Worm (Caenorhabditis elegans) whole organism, late embryonic: ENCODE measurements around the gene CC8.3.
A peak's percentile ranks its signal among the peaks of the same experiment; 100 is the strongest.

Source experiments
- C08G9.2 ChIP-seq: sonication (generic microtip); optimal IDR thresholded peaks from 2 replicates; lab custom pipeline; 2016; ENCODE audit warnings: mild to moderate bottlenecking, missing genetic modification characterization, moderate library complexity, missing compliant biosample characterization
- C38D4.7 ChIP-seq: fragments of 200-800 bp; sonication (Bioruptor generic); optimal IDR thresholded peaks from 2 replicates; lab custom pipeline; 2018; ENCODE audit warnings: mild to moderate bottlenecking, missing genetic modification characterization, moderate library complexity, missing compliant biosample characterization
- K09A11.1 ChIP-seq: sonication (generic microtip); optimal IDR thresholded peaks from 2 replicates; lab custom pipeline; 2017; ENCODE audit warnings: antibody characterized with exemption, mild to moderate bottlenecking, missing genetic modification characterization, missing compliant biosample characterization; ENCODE audit not compliant: insufficient read depth
- T23F11.4 ChIP-seq: fragments of 200-800 bp; sonication (Bioruptor generic); optimal IDR thresholded peaks from 2 replicates; lab custom pipeline; 2018; ENCODE audit warnings: mild to moderate bottlenecking, missing genetic modification characterization, missing compliant biosample characterization
- Y22D7AL.16 ChIP-seq: sonication (generic microtip); optimal IDR thresholded peaks from 2 replicates; lab custom pipeline; 2016; ENCODE audit warnings: missing genetic modification characterization, missing compliant biosample characterization
- ahr-1 ChIP-seq: sonication (generic microtip); optimal IDR thresholded peaks from 2 replicates; lab custom pipeline; 2016; ENCODE audit warnings: missing genetic modification characterization, missing compliant biosample characterization
- ceh-14 ChIP-seq: sonication (generic microtip); optimal IDR thresholded peaks from 2 replicates; lab custom pipeline; 2016; ENCODE audit warnings: missing genotype, missing genetic modification characterization, missing compliant biosample characterization
- ceh-18 ChIP-seq: sonication (generic microtip); optimal IDR thresholded peaks from 2 replicates; lab custom pipeline; 2016; ENCODE audit warnings: missing genetic modification characterization, missing compliant biosample characterization
- ceh-19 ChIP-seq: fragments of 200-800 bp; sonication (Bioruptor generic); optimal IDR thresholded peaks from 2 replicates; lab custom pipeline; 2018; ENCODE audit warnings: mild to moderate bottlenecking, missing genetic modification characterization, missing compliant biosample characterization
- ceh-2 ChIP-seq: sonication (generic microtip); optimal IDR thresholded peaks from 2 replicates; lab custom pipeline; 2016; ENCODE audit warnings: missing genotype, missing genetic modification characterization, missing compliant biosample characterization
- ceh-22 ChIP-seq: sonication (generic microtip); optimal IDR thresholded peaks from 2 replicates; lab custom pipeline; 2017; ENCODE audit warnings: missing biosample characterization, missing genetic modification characterization
- ceh-24 ChIP-seq: sonication (generic microtip); optimal IDR thresholded peaks from 2 replicates; lab custom pipeline; 2016; ENCODE audit warnings: mild to moderate bottlenecking, missing genetic modification characterization, missing compliant biosample characterization
- ceh-31 ChIP-seq: sonication (generic microtip); optimal IDR thresholded peaks from 2 replicates; lab custom pipeline; 2016; ENCODE audit warnings: missing genetic modification characterization, missing compliant biosample characterization
- ceh-48 ChIP-seq: sonication (generic microtip); optimal IDR thresholded peaks from 2 replicates; lab custom pipeline; 2016; ENCODE audit warnings: missing genetic modification characterization, inconsistent platforms, missing compliant biosample characterization
- ceh-9 ChIP-seq: sonication (generic microtip); optimal IDR thresholded peaks from 2 replicates; lab custom pipeline; 2016; ENCODE audit warnings: mild to moderate bottlenecking, missing genetic modification characterization, inconsistent platforms, missing compliant biosample characterization
- dve-1 ChIP-seq: sonication (generic microtip); optimal IDR thresholded peaks from 2 replicates; lab custom pipeline; 2017; ENCODE audit warnings: antibody characterized with exemption, mild to moderate bottlenecking, missing genetic modification characterization, missing compliant biosample characterization
- elt-4 ChIP-seq: sonication (generic microtip); optimal IDR thresholded peaks from 2 replicates; lab custom pipeline; 2016; ENCODE audit warnings: missing genetic modification characterization, missing compliant biosample characterization
- fkh-6 ChIP-seq: sonication (generic microtip); optimal IDR thresholded peaks from 2 replicates; lab custom pipeline; 2016; ENCODE audit warnings: missing genetic modification characterization, missing compliant biosample characterization
- gmeb-2 ChIP-seq: sonication (generic microtip); optimal IDR thresholded peaks from 2 replicates; lab custom pipeline; 2016; ENCODE audit warnings: missing genetic modification characterization, inconsistent platforms, missing compliant biosample characterization
- hlh-13 ChIP-seq: fragments of 200-800 bp; sonication (Bioruptor generic); optimal IDR thresholded peaks from 2 replicates; lab custom pipeline; 2018; ENCODE audit warnings: mild to moderate bottlenecking, missing genetic modification characterization, missing compliant biosample characterization
- hlh-6 ChIP-seq: sonication (generic microtip); optimal IDR thresholded peaks from 2 replicates; lab custom pipeline; 2016; ENCODE audit warnings: missing genotype, missing genetic modification characterization, missing compliant biosample characterization
- lin-11 ChIP-seq: fragments of 200-800 bp; sonication (Bioruptor generic); optimal IDR thresholded peaks from 2 replicates; lab custom pipeline; 2018; ENCODE audit warnings: mild to moderate bottlenecking, missing genetic modification characterization, missing compliant biosample characterization
- mec-3 ChIP-seq: sonication (generic microtip); optimal IDR thresholded peaks from 2 replicates; lab custom pipeline; 2016; ENCODE audit warnings: borderline replicate concordance, missing genetic modification characterization, missing compliant biosample characterization
- nhr-11 ChIP-seq: fragments of 150-350 bp; optimal IDR thresholded peaks from 2 replicates; lab custom pipeline; 2014; ENCODE audit warnings: missing biosample characterization, missing genetic modification characterization
- nhr-232 ChIP-seq: sonication (generic microtip); optimal IDR thresholded peaks from 2 replicates; lab custom pipeline; 2016; ENCODE audit warnings: missing genetic modification characterization, missing compliant biosample characterization
- odd-2 ChIP-seq: sonication (generic microtip); optimal IDR thresholded peaks from 2 replicates; lab custom pipeline; 2017; ENCODE audit warnings: antibody characterized with exemption, mild to moderate bottlenecking, missing genetic modification characterization, missing compliant biosample characterization
- pag-3 ChIP-seq: sonication (generic microtip); optimal IDR thresholded peaks from 2 replicates; lab custom pipeline; 2016; ENCODE audit warnings: missing compliant biosample characterization, missing genetic modification characterization, borderline replicate concordance
- pat-9 ChIP-seq: fragments of 200-800 bp; sonication (Bioruptor generic); optimal IDR thresholded peaks from 2 replicates; lab custom pipeline; 2018; ENCODE audit warnings: mild to moderate bottlenecking, missing genetic modification characterization, moderate library complexity, missing compliant biosample characterization
- pax-1 ChIP-seq: fragments of 150-350 bp; optimal IDR thresholded peaks from 2 replicates; lab custom pipeline; 2014; ENCODE audit warnings: missing biosample characterization, missing genetic modification characterization
- pros-1 ChIP-seq: fragments of 150-350 bp; optimal IDR thresholded peaks from 2 replicates; lab custom pipeline; 2014; ENCODE audit warnings: missing biosample characterization, missing genetic modification reagents, missing genetic modification characterization
- sdc-2 ChIP-seq: sonication (generic microtip); optimal IDR thresholded peaks from 2 replicates; lab custom pipeline; 2016; ENCODE audit warnings: missing genotype, missing genetic modification characterization, missing compliant biosample characterization
- sox-4 ChIP-seq: sonication (generic microtip); optimal IDR thresholded peaks from 2 replicates; lab custom pipeline; 2017; ENCODE audit warnings: mild to moderate bottlenecking, missing genetic modification characterization, inconsistent platforms, missing compliant biosample characterization
- syd-9 ChIP-seq: sonication (generic microtip); optimal IDR thresholded peaks from 2 replicates; lab custom pipeline; 2016; ENCODE audit warnings: mild to moderate bottlenecking, missing genetic modification characterization, moderate library complexity, missing compliant biosample characterization
- tbx-2 ChIP-seq: sonication (generic microtip); optimal IDR thresholded peaks from 2 replicates; lab custom pipeline; 2016; ENCODE audit warnings: missing genetic modification characterization, missing compliant biosample characterization
- unc-3 ChIP-seq, 2 experiments: fragments of 200-800 bp in 1 of 2; sonication (Bioruptor generic) in 1 of 2; sonication (generic microtip) in 1 of 2; conservative IDR thresholded peaks in 1 of 2; optimal IDR thresholded peaks in 1 of 2; 2 replicates each; pipeline versions ENCODE4 v1.3.6 to Lab custom; 2016 to 2022; ENCODE audit warnings: missing compliant biosample characterization in 2 of 2, missing genetic modification characterization in 2 of 2, missing genetic modification reagents in 1 of 2
- unc-42 ChIP-seq: sonication (generic microtip); optimal IDR thresholded peaks from 2 replicates; lab custom pipeline; 2016; ENCODE audit warnings: missing genotype, missing genetic modification characterization, missing compliant biosample characterization
- unc-55 ChIP-seq: sonication (generic microtip); optimal IDR thresholded peaks from 2 replicates; lab custom pipeline; 2017; ENCODE audit warnings: missing biosample characterization, missing genetic modification reagents, missing genetic modification characterization
- ztf-16 ChIP-seq: sonication (generic microtip); optimal IDR thresholded peaks from 2 replicates; lab custom pipeline; 2017; ENCODE audit warnings: missing genetic modification characterization, missing compliant biosample characterization

The CC8.3 gene

DNA sequence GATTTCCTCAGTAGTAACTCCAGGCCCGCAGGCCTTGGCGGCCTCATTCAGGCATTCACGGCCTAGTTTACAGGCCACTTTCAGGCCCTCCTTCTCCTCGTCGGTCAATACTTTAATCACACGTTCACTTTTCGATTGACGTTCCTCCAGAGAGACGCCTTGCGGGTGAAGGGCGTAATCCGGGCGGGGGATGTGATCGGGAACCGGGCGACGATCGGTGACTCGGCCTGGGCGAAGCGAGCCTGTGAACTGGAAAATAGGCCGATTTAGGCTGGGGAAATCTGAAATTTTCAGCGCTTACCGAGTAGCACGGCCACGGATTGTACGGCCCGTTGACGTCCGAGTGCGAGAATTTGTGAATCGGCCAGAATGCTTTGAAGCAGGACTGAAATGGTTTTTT is 44.2 kb upstream of the CC8.3 start:
- TF ChIP-seq ceh-19 (GFP tag; lab: Kevin White, UChicago) (no peak), unc-3 (GFP tag; conservative IDR thresholded peaks at IDR 0.05; lab: Robert Waterston, UW) (no peak), unc-3 (tag; optimal IDR thresholded peaks at IDR 0.05; lab: Kevin White, UChicago) (no peak), elt-4 (tag; lab: Kevin White, UChicago) (peak; percentile 32), C38D4.7 (no peak), Y22D7AL.16 (tag; lab: Kevin White, UChicago) (no peak), ahr-1 (no peak), ceh-48 (no peak), odd-2 (no peak), ceh-18 (tag; lab: Kevin White, UChicago) (no peak), pag-3 (no peak), gmeb-2 (tag; lab: Kevin White, UChicago) (no peak), sdc-2 (tag; lab: Kevin White, UChicago) (peak; percentile 12), ceh-2 (tag; lab: Kevin White, UChicago) (no peak), hlh-6 (tag; lab: Kevin White, UChicago) (peak; percentile 54)
- TF ChIP-seq, all 69 proteins: peak for 3

DNA sequence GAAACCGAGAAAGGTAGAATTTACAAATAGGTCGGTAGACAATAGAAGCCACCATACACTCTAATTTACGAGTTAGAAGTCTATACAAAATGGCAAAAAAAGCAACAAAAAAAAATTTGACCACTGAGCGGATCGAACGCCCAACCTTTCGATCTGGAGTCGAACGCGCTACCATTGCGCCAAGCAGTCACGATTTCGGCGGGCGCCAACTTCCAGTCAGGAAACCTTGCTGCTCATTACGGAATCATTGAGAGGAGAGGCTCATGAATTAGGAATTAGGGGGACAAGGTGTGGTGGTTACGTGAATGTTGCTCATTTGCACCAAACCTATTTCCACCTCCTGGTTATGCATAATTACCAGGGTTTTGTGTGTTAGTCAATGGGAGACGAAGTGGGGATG is 39.7 kb upstream of the CC8.3 start:
- TF ChIP-seq ceh-9, result no peak
- TF ChIP-seq nhr-232, result no peak
- peak; percentile 15 for TF ChIP-seq ceh-31
- TF ChIP-seq, all 69 proteins: peak for 1

DNA sequence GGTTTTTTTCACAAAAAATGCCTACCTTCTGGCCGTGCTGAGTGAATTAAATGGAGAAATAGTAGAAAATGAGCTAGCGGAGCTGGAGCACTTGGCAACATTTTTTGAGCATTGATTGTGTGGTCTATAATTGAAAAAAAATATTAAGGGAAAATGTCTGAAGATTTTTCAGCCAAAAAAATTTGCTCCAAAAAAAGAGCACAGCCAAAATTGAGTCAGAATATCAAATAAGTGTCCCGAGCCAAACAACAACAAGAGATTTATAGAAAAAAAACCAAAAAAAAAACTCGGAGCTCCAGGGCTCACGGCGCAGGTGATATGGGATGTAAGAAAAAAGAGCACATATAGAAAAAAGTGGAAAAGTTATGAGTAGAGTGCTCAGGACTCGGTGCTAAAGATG is 26.5 kb upstream of the CC8.3 start, which contains the start of gene fmil-1:
fmil-1 (minus strand) TSS at position 101 of the 400 bp plus-strand sequence.
- no peak for TF ChIP-seq pat-9 (tag; lab: Kevin White, UChicago)
- TF ChIP-seq unc-55 (GFP tag; lab: Kevin White, UChicago), result no peak
- TF ChIP-seq nhr-11 (tag; lab: Kevin White, UChicago), result no peak
- no peak for TF ChIP-seq hlh-13 (GFP tag; lab: Kevin White, UChicago)
- TF ChIP-seq Y22D7AL.16 (tag; lab: Kevin White, UChicago), result no peak
- no peak for TF ChIP-seq lin-11 (tag; lab: Kevin White, UChicago)
- no peak for TF ChIP-seq fkh-6 (tag; lab: Kevin White, UChicago)
- no peak for TF ChIP-seq mec-3 (tag; lab: Kevin White, UChicago)
- TF ChIP-seq ztf-16, result no peak
- no peak for TF ChIP-seq elt-4 (tag; lab: Kevin White, UChicago)
- no peak for TF ChIP-seq dve-1 (tag; lab: Kevin White, UChicago)

DNA sequence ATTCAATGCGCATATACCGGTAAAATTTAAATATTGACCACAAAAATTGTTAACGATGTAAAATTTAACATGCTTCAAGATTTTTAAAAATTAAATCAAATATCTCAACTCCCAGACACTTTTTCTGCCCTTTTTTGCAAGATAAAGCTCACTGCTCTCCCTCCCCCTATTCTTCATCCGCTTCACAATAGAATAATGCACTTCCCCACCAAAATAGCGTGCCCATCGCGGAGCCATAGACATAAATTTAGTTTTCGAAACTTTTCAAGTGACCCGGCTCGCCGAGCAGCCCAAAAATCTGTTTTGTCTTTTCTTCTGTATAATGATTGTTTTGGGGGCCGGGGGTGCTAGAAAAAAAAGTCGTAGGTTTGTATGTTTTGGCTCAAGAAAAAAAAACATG is 25.7 kb upstream of the CC8.3 start:
- TF ChIP-seq unc-42 (tag; lab: Kevin White, UChicago) (peak; percentile 82), tbx-2 (tag; lab: Kevin White, UChicago) (no peak)

DNA sequence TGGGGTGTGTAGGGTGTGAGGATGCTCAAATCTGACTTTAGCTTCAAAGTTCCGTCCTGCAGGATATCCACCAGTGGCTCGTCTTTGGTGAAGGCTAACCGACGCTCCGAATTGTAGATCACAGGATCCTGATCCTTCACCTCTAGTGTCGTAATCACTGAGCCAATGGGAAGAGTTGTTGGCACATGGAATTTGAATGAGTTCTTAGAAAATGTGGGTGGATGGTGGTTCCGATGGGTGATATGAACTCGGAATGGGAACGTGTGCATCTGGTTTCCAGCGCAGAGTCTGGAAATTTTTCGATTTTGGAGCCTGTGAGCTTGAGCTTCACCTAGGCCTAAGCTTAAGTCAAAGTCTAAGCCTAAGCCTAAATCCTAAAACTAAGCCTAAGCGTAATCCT is 24.5 kb upstream of the CC8.3 start:
- no peak for TF ChIP-seq ceh-14 (tag; lab: Kevin White, UChicago)
- no peak for TF ChIP-seq sdc-2 (tag; lab: Kevin White, UChicago)
- TF ChIP-seq C38D4.7, result no peak
- no peak for TF ChIP-seq K09A11.1 (tag; lab: Kevin White, UChicago)
- no peak for TF ChIP-seq C08G9.2
- no peak for TF ChIP-seq nhr-232
- TF ChIP-seq ceh-24 (tag; lab: Kevin White, UChicago), result no peak
- no peak for TF ChIP-seq pax-1 (tag; lab: Kevin White, UChicago)
- TF ChIP-seq T23F11.4, result no peak
- no peak for TF ChIP-seq ceh-22 (tag; lab: Kevin White, UChicago)
- TF ChIP-seq syd-9 (tag; lab: Kevin White, UChicago), result no peak
- no peak for TF ChIP-seq sox-4 (tag; lab: Kevin White, UChicago)
- TF ChIP-seq pros-1 (tag; lab: Kevin White, UChicago), result no peak
- no peak for TF ChIP-seq elt-4 (tag; lab: Kevin White, UChicago)
- no peak for TF ChIP-seq ceh-31
- no peak for TF ChIP-seq ceh-18 (tag; lab: Kevin White, UChicago)
- no peak for TF ChIP-seq ahr-1
- TF ChIP-seq lin-11 (tag; lab: Kevin White, UChicago), result no peak
- no peak for TF ChIP-seq ceh-9
- TF ChIP-seq dve-1 (tag; lab: Kevin White, UChicago), result no peak
